Fruit fly (Drosophila melanogaster) ovary, adult (tissue): ENCODE data around the gene Zdhhc8.

ENCODE experiments used
- CG17801 ChIP-seq: fragments of 200-800 bp; optimal IDR thresholded peaks from 2 replicates; lab custom pipeline; 2019; ENCODE audit warnings: missing biosample characterization, mild to moderate bottlenecking, missing genetic modification characterization, moderate library complexity; ENCODE audit not compliant: partially characterized antibody

Zdhhc8 gene

DNA sequence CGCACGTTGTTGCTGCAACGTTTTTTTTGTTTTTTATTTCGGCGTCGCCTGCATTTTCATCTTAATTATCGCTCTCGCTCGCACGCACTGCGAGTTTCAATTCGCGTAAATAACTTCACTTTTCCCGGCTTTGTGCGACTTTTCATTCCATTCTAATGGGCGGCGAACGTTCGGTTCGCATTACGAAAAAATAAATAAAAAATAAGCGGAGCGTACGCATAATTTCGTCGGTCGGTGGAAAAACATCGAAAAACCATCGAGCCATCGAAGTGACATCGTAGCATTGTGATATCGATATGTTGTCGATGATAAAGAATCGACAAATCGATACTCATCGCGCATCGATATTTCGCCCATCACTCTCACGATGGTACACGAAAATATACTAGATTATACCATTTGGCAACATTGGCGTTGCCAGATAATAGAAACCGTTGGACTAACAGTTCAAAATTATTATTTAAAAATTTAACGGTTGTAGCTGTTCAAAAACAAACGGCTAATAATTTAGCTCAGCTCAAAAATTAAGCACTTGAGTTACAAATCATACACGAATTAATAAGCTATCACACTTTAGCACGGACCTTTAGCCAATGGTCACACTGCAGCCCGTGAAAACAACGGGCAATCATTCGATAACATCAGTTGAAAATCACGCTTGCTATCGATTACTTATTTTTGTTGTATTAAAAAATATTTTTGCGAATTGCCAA, at the start of gene Zdhhc8, which contains the start of gene BCL7-like:
Gene Zdhhc8, minus strand, starts transcription at position 232 of the 713 bp plus-strand sequence.
Gene BCL7-like, plus strand, starts transcription at position 639 of the 713 bp plus-strand sequence.
- peak; percentile 5 for TF ChIP-seq CG17801 (GFP tag; lab: Kevin White, UChicago)

DNA sequence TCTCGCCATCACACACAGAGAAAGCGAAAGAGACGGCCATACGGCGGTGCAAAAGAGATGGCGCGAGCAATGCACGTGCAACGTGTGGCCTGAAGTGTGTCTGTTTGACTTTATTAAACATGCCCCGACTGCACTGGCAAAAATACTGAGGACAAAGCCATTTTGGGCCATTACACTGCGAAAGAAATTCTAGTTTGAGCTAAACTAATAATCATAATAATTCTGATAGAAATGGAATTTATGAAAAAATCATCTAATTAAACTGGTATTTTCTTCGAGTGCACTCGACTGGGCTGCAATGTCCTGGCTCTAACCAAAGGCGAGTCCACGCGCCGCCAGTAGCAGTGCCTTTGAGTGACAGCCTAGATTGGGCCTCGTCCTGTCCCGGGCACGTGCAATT, 45.0 kb upstream of the Zdhhc8 start:
- TF ChIP-seq CG17801 (GFP tag; lab: Kevin White, UChicago): no peak

DNA sequence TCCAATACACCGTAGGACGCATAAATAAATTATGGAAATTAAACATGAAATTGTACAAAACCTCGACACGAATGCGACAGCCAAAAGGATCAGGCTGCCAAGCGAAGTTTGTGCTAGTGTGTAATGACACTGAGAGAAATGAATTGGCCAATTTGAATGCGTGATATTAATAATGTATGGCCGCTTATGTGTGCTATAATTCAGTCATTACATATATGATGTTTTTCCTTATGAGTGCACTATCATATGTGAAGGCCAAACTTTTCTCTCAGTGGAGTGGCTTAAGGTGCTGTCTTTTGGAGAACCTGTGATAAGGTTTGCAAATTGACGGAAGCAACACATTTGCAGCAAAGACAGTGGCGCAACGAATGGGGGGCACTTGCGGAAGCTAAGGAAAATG, 43.8 kb upstream of the Zdhhc8 start:
- TF ChIP-seq CG17801 (GFP tag; lab: Kevin White, UChicago): no peak

DNA sequence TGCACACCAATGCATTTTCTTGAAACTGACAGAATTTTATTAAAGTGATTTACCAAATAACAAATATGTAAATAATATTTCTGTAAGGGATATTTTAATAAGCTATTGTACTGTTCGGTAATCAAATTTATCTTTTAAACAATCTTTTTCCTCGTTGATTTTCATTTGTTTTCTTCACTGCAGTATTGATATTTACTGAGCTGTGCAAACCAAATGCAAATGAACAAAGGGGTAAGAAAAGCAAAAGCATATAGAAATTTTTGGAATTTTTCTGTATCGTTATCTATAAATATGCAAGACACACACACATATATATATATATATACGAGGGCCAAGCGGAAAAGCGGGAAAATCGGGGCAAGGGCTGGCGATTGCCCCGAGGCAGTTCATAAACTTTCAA, 38.9 kb upstream of the Zdhhc8 start:
- TF ChIP-seq CG17801 (GFP tag; lab: Kevin White, UChicago): no peak

- no peak for TF ChIP-seq CG17801 (GFP tag; lab: Kevin White, UChicago)
Measured at dm6 chrX:9394358-9394757, 38.3 kb upstream of the Zdhhc8 start.

dm6 chrX:9355193-9355995, 633 bp downstream of the Zdhhc8 start:
- TF ChIP-seq CG17801 (GFP tag; lab: Kevin White, UChicago): no peak

DNA sequence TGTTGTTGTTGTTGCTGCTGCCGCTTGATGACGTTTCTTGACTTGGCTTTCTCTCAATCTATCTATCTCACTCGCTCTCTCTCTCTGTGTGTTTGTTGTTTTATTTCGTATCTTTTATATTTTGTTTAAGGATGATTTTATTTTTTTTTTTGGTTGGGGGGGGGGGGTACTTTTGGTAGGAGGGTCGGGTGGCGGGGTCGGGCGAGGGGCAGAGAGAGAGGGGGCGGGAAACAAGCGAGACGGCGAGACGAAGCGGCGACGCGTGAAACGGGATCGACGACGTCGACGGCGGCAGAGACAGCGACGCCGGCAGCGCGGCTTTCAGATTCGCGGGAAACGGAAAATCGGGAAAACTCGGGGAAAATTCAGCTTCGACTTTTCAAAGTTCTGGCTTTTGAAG, 1.3 kb downstream of the Zdhhc8 start:
- TF ChIP-seq CG17801 (GFP tag; lab: Kevin White, UChicago): no peak

DNA sequence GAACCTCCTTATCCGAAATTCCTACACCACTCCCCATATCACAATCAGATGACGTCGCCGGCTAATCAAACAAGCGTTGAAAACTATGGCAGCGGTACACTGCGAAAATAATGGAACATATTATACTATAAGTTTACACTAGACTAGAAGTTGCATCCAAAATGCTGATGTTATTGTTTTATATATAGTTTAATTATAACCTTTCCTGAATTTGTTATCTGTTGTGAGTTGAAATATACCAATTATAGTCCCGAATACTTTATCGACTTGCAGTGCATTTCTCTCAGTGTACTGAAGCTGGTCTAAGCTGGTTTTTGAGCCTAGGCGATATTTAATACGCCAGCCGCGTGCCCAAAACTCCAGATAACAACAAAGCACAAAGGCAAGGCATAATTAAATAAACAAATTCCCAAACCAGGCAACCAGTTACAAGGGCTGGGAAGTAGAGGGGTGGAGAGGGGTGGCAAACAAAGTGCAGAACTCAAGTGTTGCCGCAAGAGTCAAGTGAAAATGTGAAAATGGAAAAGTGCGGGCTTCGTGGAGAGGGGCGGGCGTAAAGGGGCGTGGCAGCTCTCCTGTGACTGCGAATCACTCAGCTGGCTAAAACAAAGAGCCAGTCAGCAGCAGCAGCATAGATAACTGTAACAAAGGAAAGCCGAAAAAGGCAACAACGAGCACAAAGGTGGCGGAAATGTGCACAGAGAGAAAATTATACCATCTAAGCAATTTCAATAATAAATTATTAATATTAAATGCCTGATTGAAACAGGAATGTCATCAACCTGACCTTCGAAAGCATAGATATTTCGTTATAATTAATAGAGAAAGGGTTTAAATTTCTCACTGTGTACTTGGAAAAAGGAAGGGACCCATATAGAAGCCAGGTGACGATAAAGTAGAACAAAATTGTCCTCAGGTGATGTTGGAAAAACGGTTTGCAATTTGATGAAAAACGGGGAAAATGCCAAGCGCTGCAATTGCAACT, 3.6 kb downstream of the Zdhhc8 start:
- TF ChIP-seq CG17801 (GFP tag; lab: Kevin White, UChicago): peak; percentile 29

- peak; percentile 12 for TF ChIP-seq CG17801 (GFP tag; lab: Kevin White, UChicago)
Measured at dm6 chrX:9350309-9350708, 5.7 kb downstream of the Zdhhc8 start.

- no peak for TF ChIP-seq CG17801 (GFP tag; lab: Kevin White, UChicago)
Measured at dm6 chrX:9349224-9349623, 6.8 kb downstream of the Zdhhc8 start.

DNA sequence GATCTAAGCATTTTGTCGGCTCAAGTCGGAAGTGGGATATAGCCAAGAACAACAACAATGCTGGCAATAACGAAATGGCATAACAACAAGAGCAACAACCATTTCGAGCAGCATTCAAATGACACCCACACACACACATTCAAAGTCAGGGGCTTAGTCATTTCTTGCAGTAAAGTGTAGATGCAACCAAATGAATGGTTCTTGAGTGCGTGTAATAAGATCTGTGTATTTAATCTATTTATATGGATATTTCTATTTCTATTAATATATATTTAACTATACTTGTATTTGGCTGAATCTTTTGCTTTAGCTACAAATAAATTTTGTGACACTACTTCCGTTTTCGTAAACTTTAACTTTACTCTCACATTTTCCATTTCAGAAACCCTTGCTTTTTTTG, 8.3 kb downstream of the Zdhhc8 start:
- no peak for TF ChIP-seq CG17801 (GFP tag; lab: Kevin White, UChicago)

- TF ChIP-seq CG17801 (GFP tag; lab: Kevin White, UChicago): no peak
Measured at dm6 chrX:9345522-9345921, 10.5 kb downstream of the Zdhhc8 start.

DNA sequence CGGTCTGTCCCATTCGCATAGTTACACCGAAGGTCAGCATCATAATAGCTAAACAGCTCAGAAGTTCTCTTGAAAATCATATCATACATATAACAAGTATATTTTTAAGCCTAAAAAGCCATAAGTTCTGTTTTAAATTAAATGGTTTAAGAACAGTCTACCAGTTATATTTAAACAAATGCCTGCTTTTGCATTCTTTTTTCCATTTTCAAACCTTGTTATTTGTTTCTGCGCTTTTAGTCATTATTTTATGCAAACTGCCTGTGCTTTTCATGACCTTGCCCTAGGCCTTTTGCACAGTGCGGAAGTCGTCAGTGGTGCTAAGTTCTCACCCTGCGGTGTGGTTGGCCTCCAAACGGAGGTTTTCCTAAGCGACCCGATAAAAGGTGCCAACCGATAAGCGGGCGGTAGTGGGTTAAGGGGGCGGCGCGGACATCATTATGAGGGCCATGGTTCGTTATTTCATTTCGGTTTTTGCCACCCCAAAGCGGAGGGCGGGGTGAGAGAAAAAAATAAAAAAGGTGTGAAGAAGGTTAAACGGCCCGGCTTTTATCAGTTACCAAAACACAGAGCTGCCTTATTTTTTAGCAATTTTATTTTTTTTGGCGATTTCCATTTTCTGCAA, 11.4 kb downstream of the Zdhhc8 start:
- peak; percentile 66 for TF ChIP-seq CG17801 (GFP tag; lab: Kevin White, UChicago)
